Fruit fly (Drosophila melanogaster) whole organism, pupa: ENCODE results near the gene Pxd.
A peak's percentile ranks its signal among the peaks of the same experiment; 100 is the strongest.

Experiments used
- CG10348 ChIP-seq: fragments of 200-800 bp; sonication (Bioruptor generic); IDR thresholded peaks from 2 replicates; pipeline ENCODE4 v1.3.6; 2022; ENCODE audit warnings: missing biosample characterization, missing genetic modification characterization
- CG12605 ChIP-seq: fragments of 200-800 bp; sonication (Bioruptor generic); IDR thresholded peaks from 2 replicates; pipeline ENCODE4 v1.3.6; 2022; ENCODE audit warnings: missing biosample characterization, missing genetic modification characterization
- CG13204 ChIP-seq: fragments of 200-800 bp; sonication (Bioruptor generic); optimal IDR thresholded peaks from 2 replicates; lab custom pipeline; 2018; ENCODE audit warnings: missing biosample characterization, mild to moderate bottlenecking, missing genetic modification characterization, moderate library complexity
- CG14655 ChIP-seq: fragments of 200-800 bp; sonication (Bioruptor generic); optimal IDR thresholded peaks from 3 replicates; lab custom pipeline; 2017; ENCODE audit warnings: mild to moderate bottlenecking, missing biosample characterization, missing genetic modification reagents, missing genetic modification characterization
- CG15710 ChIP-seq: fragments of 200-800 bp; sonication (Bioruptor generic); optimal IDR thresholded peaks from 2 replicates; lab custom pipeline; 2018; ENCODE audit warnings: missing biosample characterization, mild to moderate bottlenecking, missing genetic modification characterization, moderate library complexity
- CG17806 ChIP-seq: fragments of 200-800 bp; sonication (Bioruptor generic); optimal IDR thresholded peaks from 2 replicates; lab custom pipeline; 2018; ENCODE audit warnings: missing biosample characterization, mild to moderate bottlenecking, missing genetic modification characterization, moderate library complexity
- CG32121 ChIP-seq: fragments of 200-800 bp; sonication (Bioruptor generic); IDR thresholded peaks from 2 replicates; pipeline ENCODE4 v1.3.6; 2022; ENCODE audit warnings: missing biosample characterization, missing genetic modification characterization
- CG34367 ChIP-seq: fragments of 200-800 bp; sonication (Bioruptor generic); optimal IDR thresholded peaks from 2 replicates; lab custom pipeline; 2018; ENCODE audit warnings: missing biosample characterization, mild to moderate bottlenecking, missing genetic modification characterization
- CG4496 ChIP-seq: fragments of 200-800 bp; sonication (Bioruptor generic); IDR thresholded peaks from 3 replicates; pipeline ENCODE4 v1.3.6; 2022; ENCODE audit warnings: missing biosample characterization, missing genetic modification characterization
- CG8159 ChIP-seq: fragments of 200-800 bp; sonication (Bioruptor generic); optimal IDR thresholded peaks from 3 replicates; lab custom pipeline; 2018; ENCODE audit warnings: missing biosample characterization, mild to moderate bottlenecking, missing genetic modification characterization, moderate library complexity
- CG8301 ChIP-seq: fragments of 200-800 bp; sonication (Bioruptor generic); optimal IDR thresholded peaks from 2 replicates; lab custom pipeline; 2018; ENCODE audit warnings: missing biosample characterization, mild to moderate bottlenecking, missing genetic modification characterization
- CG9948 ChIP-seq: fragments of 200-800 bp; sonication (Bioruptor generic); optimal IDR thresholded peaks from 2 replicates; lab custom pipeline; 2018; ENCODE audit warnings: missing biosample characterization, mild to moderate bottlenecking, missing genetic modification characterization, moderate library complexity
- D1 ChIP-seq: fragments of 200-800 bp; sonication (Bioruptor generic); optimal IDR thresholded peaks from 2 replicates; lab custom pipeline; 2018; ENCODE audit warnings: missing biosample characterization, mild to moderate bottlenecking, missing genetic modification characterization, moderate library complexity
- EcR ChIP-seq: fragments of 200-800 bp; sonication (Bioruptor generic); optimal IDR thresholded peaks from 3 replicates; lab custom pipeline; 2019; ENCODE audit warnings: missing biosample characterization, missing genetic modification characterization, mild to moderate bottlenecking, moderate library complexity, missing genetic modification reagents
- Ets98B ChIP-seq: fragments of 200-800 bp; sonication (Bioruptor generic); IDR thresholded peaks from 2 replicates; pipeline ENCODE4 v1.3.6; 2022; ENCODE audit warnings: missing biosample characterization, missing genetic modification characterization
- Pif1A ChIP-seq: fragments of 200-800 bp; sonication (Bioruptor generic); optimal IDR thresholded peaks from 3 replicates; lab custom pipeline; 2016; ENCODE audit warnings: missing biosample characterization, missing genetic modification characterization
- Pif1B ChIP-seq: fragments of 200-800 bp; sonication (Bioruptor generic); optimal IDR thresholded peaks from 3 replicates; lab custom pipeline; 2016; ENCODE audit warnings: missing biosample characterization, missing genetic modification characterization
- Snoo ChIP-seq: fragments of 200-800 bp; sonication (Bioruptor generic); optimal IDR thresholded peaks from 3 replicates; lab custom pipeline; 2017; ENCODE audit warnings: missing biosample characterization, mild to moderate bottlenecking, missing genetic modification characterization, inconsistent platforms
- fd96Ca ChIP-seq: fragments of 200-800 bp; sonication (Bioruptor generic); IDR thresholded peaks from 3 replicates; pipeline ENCODE4 v1.3.6; 2022; ENCODE audit warnings: missing biosample characterization, missing genetic modification characterization
- gl ChIP-seq: fragments of 200-800 bp; sonication (Bioruptor generic); optimal IDR thresholded peaks from 2 replicates; lab custom pipeline; 2018; ENCODE audit warnings: missing biosample characterization, mild to moderate bottlenecking, missing genetic modification characterization
- rn ChIP-seq: fragments of 200-800 bp; sonication (Bioruptor generic); IDR thresholded peaks from 2 replicates; pipeline ENCODE4 v1.3.6; 2022; ENCODE audit warnings: missing biosample characterization, missing genetic modification characterization

The Pxd gene

DNA sequence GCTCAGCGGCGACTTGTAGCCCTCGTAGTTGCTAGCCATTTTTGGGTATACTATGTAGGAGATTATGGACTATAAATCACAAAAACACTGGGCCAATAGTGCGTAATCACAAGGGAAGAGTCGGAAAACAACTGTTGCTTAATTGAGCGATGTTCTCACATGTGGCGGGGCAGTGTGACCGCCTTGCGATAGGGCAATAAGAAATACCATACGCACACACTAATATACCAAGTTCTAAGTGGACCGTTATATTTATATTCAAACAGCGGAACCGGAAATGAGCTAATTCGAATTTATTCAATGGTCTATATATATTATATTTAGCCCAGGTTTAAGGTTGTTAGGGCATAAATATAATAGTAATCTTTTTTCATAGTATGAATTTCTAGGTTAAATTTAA lies 6.6 kb downstream of the Pxd start, which contains the start of gene Adsl:
TSS of gene Adsl (minus strand) at position 165 of the 400 bp plus-strand sequence.
- TF ChIP-seq CG13204 (GFP tag; lab: Kevin White, UChicago) (no peak), CG14655 (GFP tag; lab: Kevin White, UChicago) (no peak), D1 (tag; lab: Kevin White, UChicago) (peak; percentile 61), CG15710 (tag; lab: Kevin White, UChicago) (no peak), gl (tag; lab: Kevin White, UChicago) (no peak), CG34367 (tag; lab: Kevin White, UChicago) (no peak), rn (GFP tag; lab: Robert Waterston, UW) (no peak), CG32121 (GFP tag; lab: Robert Waterston, UW) (no peak), CG17806 (tag; lab: Kevin White, UChicago) (no peak), Pif1A (GFP tag; lab: Kevin White, UChicago) (peak; percentile 59), CG10348 (GFP tag; lab: Robert Waterston, UW) (no peak), Pif1B (GFP tag; lab: Kevin White, UChicago) (peak; percentile 8), CG8159 (tag; lab: Kevin White, UChicago) (peak; percentile 39), CG8301 (tag; lab: Kevin White, UChicago) (peak; percentile 9), fd96Ca (GFP tag; lab: Robert Waterston, UW) (no peak), CG12605 (GFP tag; lab: Robert Waterston, UW) (peak; percentile 78), CG4496 (GFP tag; lab: Robert Waterston, UW) (peak; percentile 53), Snoo (peak; percentile 79), EcR (GFP tag; lab: Kevin White, UChicago) (no peak), Ets98B (GFP tag; lab: Robert Waterston, UW) (no peak), CG9948 (no peak)

DNA sequence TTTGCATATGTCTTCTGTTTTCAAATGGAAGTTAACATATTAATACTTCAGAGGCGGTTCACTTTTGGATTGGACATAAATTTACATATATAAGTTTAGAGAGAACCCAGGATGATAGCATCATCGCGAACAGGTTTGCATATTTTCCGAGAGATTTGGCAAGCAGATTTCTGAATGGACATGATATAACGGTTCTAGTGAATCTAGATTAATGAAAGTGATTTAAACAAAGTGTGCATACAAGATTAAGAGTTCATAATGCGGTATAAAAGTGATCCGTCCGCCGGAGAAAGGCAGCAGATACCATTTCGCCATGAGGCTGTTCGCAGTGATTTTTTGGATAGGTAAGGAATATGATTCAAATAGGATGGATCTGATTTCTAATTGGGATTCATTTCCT lies 14.0 kb downstream of the Pxd start, which contains the start of gene CG5225:
TSS of gene CG5225 (plus strand) at position 301 of the 400 bp plus-strand sequence.
- no peak for TF ChIP-seq CG10348 (GFP tag; lab: Robert Waterston, UW)
- no peak for TF ChIP-seq Ets98B (GFP tag; lab: Robert Waterston, UW)
- TF ChIP-seq gl (tag; lab: Kevin White, UChicago): no peak
- TF ChIP-seq EcR (GFP tag; lab: Kevin White, UChicago): no peak
- no peak for TF ChIP-seq CG4496 (GFP tag; lab: Robert Waterston, UW)
- no peak for TF ChIP-seq Pif1B (GFP tag; lab: Kevin White, UChicago)
- TF ChIP-seq CG8159 (tag; lab: Kevin White, UChicago): no peak
- TF ChIP-seq CG12605 (GFP tag; lab: Robert Waterston, UW): no peak
- TF ChIP-seq rn (GFP tag; lab: Robert Waterston, UW): no peak
- no peak for TF ChIP-seq CG17806 (tag; lab: Kevin White, UChicago)
- TF ChIP-seq D1 (tag; lab: Kevin White, UChicago): no peak
- no peak for TF ChIP-seq CG8301 (tag; lab: Kevin White, UChicago)
- TF ChIP-seq CG15710 (tag; lab: Kevin White, UChicago): no peak

DNA sequence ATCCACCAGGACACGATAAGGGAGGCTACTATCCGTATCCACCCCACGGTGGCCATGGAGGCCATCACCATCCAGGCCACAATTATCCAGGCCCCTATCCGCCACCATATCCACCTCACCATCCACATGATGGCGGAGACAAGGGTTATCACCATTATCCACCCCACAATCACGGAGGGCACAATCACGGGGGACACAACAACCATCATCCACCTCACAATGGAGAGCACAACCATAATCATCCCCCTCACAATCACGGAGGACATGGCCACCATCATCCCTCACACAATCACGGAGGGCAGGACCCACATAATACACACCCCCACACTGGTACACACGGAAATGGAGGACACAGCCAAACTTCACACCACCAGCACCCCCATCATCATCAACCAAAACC lies 15.4 kb downstream of the Pxd start:
- TF ChIP-seq CG17806 (tag; lab: Kevin White, UChicago) (no peak), CG10348 (GFP tag; lab: Robert Waterston, UW) (no peak), D1 (tag; lab: Kevin White, UChicago) (no peak), CG15710 (tag; lab: Kevin White, UChicago) (no peak), CG14655 (GFP tag; lab: Kevin White, UChicago) (no peak), rn (GFP tag; lab: Robert Waterston, UW) (no peak), CG34367 (tag; lab: Kevin White, UChicago) (no peak), CG32121 (GFP tag; lab: Robert Waterston, UW) (no peak), Pif1A (GFP tag; lab: Kevin White, UChicago) (no peak), CG9948 (no peak), Ets98B (GFP tag; lab: Robert Waterston, UW) (no peak), fd96Ca (GFP tag; lab: Robert Waterston, UW) (no peak), CG8159 (tag; lab: Kevin White, UChicago) (no peak), EcR (GFP tag; lab: Kevin White, UChicago) (no peak), gl (tag; lab: Kevin White, UChicago) (no peak)

DNA sequence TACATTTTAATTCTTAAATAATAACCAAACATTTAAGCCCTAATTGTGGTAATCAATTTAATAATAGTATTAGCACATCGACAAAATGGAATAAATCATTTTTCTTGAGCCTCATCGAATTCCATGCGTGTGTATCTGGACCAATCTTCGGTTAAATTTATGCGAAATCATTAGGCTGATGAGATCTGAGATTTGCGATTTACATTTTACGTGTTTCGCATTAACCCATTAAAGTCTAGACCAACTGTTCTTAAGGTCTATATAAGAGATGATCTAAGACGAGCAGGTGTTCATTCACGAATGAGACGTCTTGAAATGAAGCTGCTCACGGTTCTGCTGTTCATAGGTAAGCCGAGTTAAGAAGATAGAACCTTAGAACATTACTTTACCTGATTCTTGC lies 17.1 kb downstream of the Pxd start, which contains the start of gene CG31268:
TSS of gene CG31268 (plus strand) at position 301 of the 400 bp plus-strand sequence.
- TF ChIP-seq CG8159 (tag; lab: Kevin White, UChicago) (no peak), CG15710 (tag; lab: Kevin White, UChicago) (no peak), Ets98B (GFP tag; lab: Robert Waterston, UW) (no peak), rn (GFP tag; lab: Robert Waterston, UW) (no peak), Snoo (no peak), Pif1A (GFP tag; lab: Kevin White, UChicago) (no peak), CG14655 (GFP tag; lab: Kevin White, UChicago) (no peak), CG13204 (GFP tag; lab: Kevin White, UChicago) (no peak), D1 (tag; lab: Kevin White, UChicago) (no peak), EcR (GFP tag; lab: Kevin White, UChicago) (no peak), CG34367 (tag; lab: Kevin White, UChicago) (no peak), gl (tag; lab: Kevin White, UChicago) (no peak), CG4496 (GFP tag; lab: Robert Waterston, UW) (no peak), fd96Ca (GFP tag; lab: Robert Waterston, UW) (no peak), CG10348 (GFP tag; lab: Robert Waterston, UW) (no peak), CG12605 (GFP tag; lab: Robert Waterston, UW) (no peak), CG9948 (no peak), CG17806 (tag; lab: Kevin White, UChicago) (no peak)

DNA sequence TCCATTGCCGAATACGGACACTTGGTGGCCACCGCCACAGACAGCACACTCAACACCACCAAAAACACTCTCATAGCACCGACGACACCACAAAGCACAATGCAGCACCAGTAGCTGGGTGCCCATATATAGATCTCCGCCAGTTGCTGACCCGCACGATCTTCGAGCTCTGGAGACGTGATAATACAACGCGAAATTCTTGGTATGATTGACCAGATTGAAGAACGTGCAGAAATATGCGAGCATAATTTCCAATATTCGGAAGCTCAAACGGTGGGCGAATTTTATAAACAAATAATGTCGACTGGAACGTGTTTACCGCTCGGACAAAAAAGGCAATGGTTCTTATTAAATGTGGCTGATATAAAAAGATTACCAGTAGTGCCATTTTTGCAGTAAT lies 21.6 kb downstream of the Pxd start, which contains the start of gene CG4009:
TSS of gene CG4009 (minus strand) at position 101 of the 400 bp plus-strand sequence.
- TF ChIP-seq EcR (GFP tag; lab: Kevin White, UChicago) (no peak), CG17806 (tag; lab: Kevin White, UChicago) (no peak), CG12605 (GFP tag; lab: Robert Waterston, UW) (no peak), CG8301 (tag; lab: Kevin White, UChicago) (no peak), CG34367 (tag; lab: Kevin White, UChicago) (no peak), CG9948 (no peak), gl (tag; lab: Kevin White, UChicago) (no peak), rn (GFP tag; lab: Robert Waterston, UW) (no peak), Pif1B (GFP tag; lab: Kevin White, UChicago) (no peak), CG32121 (GFP tag; lab: Robert Waterston, UW) (no peak), D1 (tag; lab: Kevin White, UChicago) (no peak), Snoo (no peak), CG13204 (GFP tag; lab: Kevin White, UChicago) (no peak), Ets98B (GFP tag; lab: Robert Waterston, UW) (no peak)
